Worm (Caenorhabditis elegans) whole organism, L3 larva: ENCODE data around the gene sel-1.
A peak's percentile ranks its signal among the peaks of the same experiment; 100 is the strongest.

Source experiments
- R02D3.7 ChIP-seq: fragments of 150-350 bp; optimal IDR thresholded peaks from 2 replicates; lab custom pipeline; 2014; ENCODE audit warnings: missing biosample characterization, missing genetic modification characterization
- aly-2 ChIP-seq: fragments of 150-350 bp; optimal IDR thresholded peaks from 2 replicates; lab custom pipeline; 2014; ENCODE audit warnings: missing biosample characterization, missing genetic modification characterization
- ama-1 ChIP-seq: fragments of 150-350 bp; optimal IDR thresholded peaks from 2 replicates; lab custom pipeline; 2018
- ceh-28 ChIP-seq: fragments of 150-350 bp; optimal IDR thresholded peaks from 2 replicates; lab custom pipeline; 2014; ENCODE audit warnings: missing biosample characterization, missing genetic modification reagents, missing genetic modification characterization
- fkh-10 ChIP-seq: sonication (generic microtip); optimal IDR thresholded peaks from 2 replicates; lab custom pipeline; 2017; ENCODE audit warnings: missing biosample characterization, missing genetic modification reagents, missing genetic modification characterization
- jun-1 ChIP-seq: fragments of 150-350 bp; optimal IDR thresholded peaks from 2 replicates; lab custom pipeline; 2014; ENCODE audit warnings: missing biosample characterization, missing genetic modification reagents, missing genetic modification characterization
- nhr-12 ChIP-seq: fragments of 150-350 bp; optimal IDR thresholded peaks from 2 replicates; lab custom pipeline; 2014; ENCODE audit warnings: missing biosample characterization, missing genetic modification characterization
- nhr-77 ChIP-seq: fragments of 150-350 bp; optimal IDR thresholded peaks from 2 replicates; lab custom pipeline; 2014; ENCODE audit warnings: missing biosample characterization, missing genetic modification characterization
- pqm-1 ChIP-seq: fragments of 150-350 bp; optimal IDR thresholded peaks from 2 replicates; lab custom pipeline; 2017; ENCODE audit warnings: missing biosample characterization, missing genetic modification characterization, inconsistent platforms
- skn-1 ChIP-seq: fragments of 150-350 bp; optimal IDR thresholded peaks from 2 replicates; lab custom pipeline; 2014; ENCODE audit warnings: missing biosample characterization, missing genetic modification characterization
- unc-39 ChIP-seq: sonication (generic microtip); optimal IDR thresholded peaks from 4 replicates; lab custom pipeline; 2017; ENCODE audit warnings: missing biosample characterization, missing genetic modification characterization
- zag-1 ChIP-seq: fragments of 150-350 bp; optimal IDR thresholded peaks from 2 replicates; lab custom pipeline; 2014; ENCODE audit warnings: missing biosample characterization, missing genetic modification characterization
- ztf-11 ChIP-seq: fragments of 150-350 bp; optimal IDR thresholded peaks from 2 replicates; lab custom pipeline; 2014; ENCODE audit warnings: missing biosample characterization, missing genetic modification characterization

- TF ChIP-seq R02D3.7 (tag; lab: Kevin White, UChicago) (no peak), nhr-77 (tag; lab: Kevin White, UChicago) (no peak), aly-2 (tag; lab: Kevin White, UChicago) (no peak), fkh-10 (no peak), pqm-1 (tag; lab: Kevin White, UChicago) (no peak), jun-1 (tag; lab: Kevin White, UChicago) (no peak), ama-1 (lab: Kevin White, UChicago) (peak; percentile 90), ztf-11 (no peak), unc-39 (tag; lab: Kevin White, UChicago) (no peak), skn-1 (tag; lab: Kevin White, UChicago) (no peak), zag-1 (no peak), ceh-28 (tag; lab: Kevin White, UChicago) (no peak), nhr-12 (tag; lab: Kevin White, UChicago) (no peak)
Observed at ce11 chrV:12552671-12553212, 7.8 kb upstream of the sel-1 start, which contains the start of gene F45D3.4.
